Worm (Caenorhabditis elegans): Measurements from ENCODE around the gene chil-6.

DNA sequence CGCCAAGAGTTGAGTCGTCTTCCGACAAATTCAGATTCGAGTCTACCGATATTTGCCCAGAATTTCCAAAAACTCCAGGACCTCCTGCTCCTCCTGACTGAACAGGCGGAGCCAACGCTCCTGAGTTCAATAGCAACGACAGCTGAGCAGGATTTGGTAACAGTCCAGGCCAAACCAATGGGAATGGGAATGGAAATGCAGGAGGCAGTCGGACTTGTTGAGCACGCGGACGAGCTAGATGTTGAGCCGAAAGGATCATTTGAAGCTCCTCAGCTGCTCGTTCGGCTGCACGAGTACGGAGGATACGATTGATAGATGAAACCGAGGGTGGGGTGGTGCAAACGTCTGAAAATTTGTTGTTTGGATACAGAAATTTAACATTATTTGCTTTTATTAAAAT lies 30.7 kb downstream of the chil-6 start:
- no peak for TF ChIP-seq med-1 (GFP tag; optimal IDR thresholded peaks at IDR 0.05; ENCODE audit: insufficient read depth)
- TF ChIP-seq ztf-29 (GFP tag; IDR thresholded peaks at IDR 0.05): no peak
- TF ChIP-seq klf-2 (GFP tag; conservative IDR thresholded peaks at IDR 0.05): no peak
- TF ChIP-seq cog-1 (tag; optimal IDR thresholded peaks at IDR 0.05): no peak
- TF ChIP-seq flt-1 (GFP tag; IDR thresholded peaks at IDR 0.05): no peak
- no peak for TF ChIP-seq tab-1 (GFP tag; IDR thresholded peaks at IDR 0.05)
- no peak for TF ChIP-seq T22C8.4 (GFP tag; IDR thresholded peaks at IDR 0.05)
- no peak for TF ChIP-seq ztf-23 (GFP tag; IDR thresholded peaks at IDR 0.05)

All from whole organism, midembryonic.